Worm (Caenorhabditis elegans) whole organism, L4 larva: ENCODE data around the gene rbx-1.

Experiments
- dmd-9 ChIP-seq: fragments of 200-800 bp; sonication (Bioruptor generic); IDR thresholded peaks from 2 replicates; pipeline ENCODE4 v1.3.6; 2022; ENCODE audit warnings: missing genetic modification reagents, missing genetic modification characterization, missing compliant biosample characterization
- dpl-1 ChIP-seq: fragments of 150-350 bp; optimal IDR thresholded peaks from 2 replicates; lab custom pipeline; 2014; ENCODE audit warnings: missing biosample characterization, missing genetic modification reagents, missing genetic modification characterization

Gene rbx-1

ce11 chrV:9645507-9645906, 44.8 kb downstream of the rbx-1 start, which contains the start of the genes atl-1 and hcp-2:
Gene atl-1 (minus strand): TSS chrV:9645595.
Gene hcp-2 (plus strand): TSS chrV:9645859.
- TF ChIP-seq dmd-9 (GFP tag; lab: Robert Waterston, UW), result no peak
- TF ChIP-seq dpl-1 (GFP tag; lab: Kevin White, UChicago), result peak; percentile 62
